Fruit fly (Drosophila melanogaster): Measurements from ENCODE around the gene CG43389.

dm6 chr3L:3250922-3251658 is 3.3 kb downstream of the CG43389 start:
- no peak for TF ChIP-seq kay (GFP tag; ENCODE audit: borderline replicate concordance)
- TF ChIP-seq Crg-1 (GFP tag; optimal IDR thresholded peaks at IDR 0.05), result no peak
- TF ChIP-seq tj (GFP tag; optimal IDR thresholded peaks at IDR 0.05), result peak; percentile 84
- no peak for TF ChIP-seq ovo (GFP tag; optimal IDR thresholded peaks at IDR 0.05)
